Worm (Caenorhabditis elegans): ENCODE data around the gene K06B4.15.

K06B4.15 gene

DNA sequence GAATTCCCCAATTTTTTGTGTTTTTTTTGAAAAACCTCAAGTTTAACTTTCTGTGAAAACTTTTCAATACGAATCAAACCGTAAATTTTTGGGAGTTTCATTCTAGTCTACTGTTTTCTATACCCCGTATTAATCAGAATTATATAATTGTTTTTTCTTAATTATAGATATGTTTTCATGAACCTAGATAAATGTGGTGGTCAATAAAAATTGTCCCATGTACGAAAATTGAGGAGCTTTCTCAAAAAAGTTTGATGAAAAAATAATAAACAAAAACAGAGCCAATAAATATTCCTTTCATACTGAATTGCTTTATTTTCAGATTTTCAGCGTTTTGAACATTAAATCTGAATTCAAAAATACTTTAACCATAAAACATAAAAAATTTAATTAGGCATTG, 40.2 kb downstream of the K06B4.15 start, which contains the start of gene Y6E2A.1:
Y6E2A.1 (minus strand) TSS at position 101 of the 400 bp plus-strand sequence.
- TF ChIP-seq pax-3 (tag; optimal IDR thresholded peaks at IDR 0.05): no peak
- TF ChIP-seq lsy-2 (tag; optimal IDR thresholded peaks at IDR 0.05): no peak
- TF ChIP-seq unc-86 (tag; optimal IDR thresholded peaks at IDR 0.05): no peak
- TF ChIP-seq sptf-1 (tag; optimal IDR thresholded peaks at IDR 0.05): no peak
- no peak for TF ChIP-seq C04F5.9 (tag; optimal IDR thresholded peaks at IDR 0.05)
- no peak for TF ChIP-seq snu-23 (GFP tag; optimal IDR thresholded peaks at IDR 0.05)
- TF ChIP-seq ztf-4 (tag; optimal IDR thresholded peaks at IDR 0.05): no peak

DNA sequence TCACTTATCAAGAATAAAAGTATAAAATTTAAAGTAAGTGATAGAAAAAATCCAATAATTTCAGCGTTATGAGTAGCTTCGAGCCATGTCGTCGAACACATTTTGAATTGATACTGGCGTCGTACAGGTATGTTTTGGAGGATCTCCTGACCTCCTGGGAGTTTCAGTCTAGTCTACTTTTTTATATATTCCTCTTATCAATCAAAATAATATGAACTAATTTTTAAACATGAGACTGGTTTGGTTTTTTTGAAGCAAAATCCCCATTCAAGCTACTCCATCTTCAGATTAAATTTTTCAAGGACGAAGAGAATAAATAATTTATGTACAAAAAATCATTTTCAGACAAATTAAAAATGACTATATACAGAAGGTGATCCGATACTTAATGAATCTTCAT, 41.7 kb downstream of the K06B4.15 start, which contains the start of gene str-101:
str-101 (minus strand) TSS at position 101 of the 400 bp plus-strand sequence.
- TF ChIP-seq pqm-1 (tag; optimal IDR thresholded peaks at IDR 0.05) (no peak), Y116A8C.19 (tag; optimal IDR thresholded peaks at IDR 0.05; ENCODE audit: borderline replicate concordance) (no peak), lir-3 (tag; optimal IDR thresholded peaks at IDR 0.05; ENCODE audit: poor library complexity) (no peak), ceh-8 (GFP tag; optimal IDR thresholded peaks at IDR 0.05) (no peak), ces-1 (GFP tag; optimal IDR thresholded peaks at IDR 0.05) (no peak), lin-15B (tag; optimal IDR thresholded peaks at IDR 0.05) (no peak), C16A3.4 (tag; optimal IDR thresholded peaks at IDR 0.05) (no peak), alr-1 (tag; optimal IDR thresholded peaks at IDR 0.05; ENCODE audit: borderline replicate concordance) (no peak)

DNA sequence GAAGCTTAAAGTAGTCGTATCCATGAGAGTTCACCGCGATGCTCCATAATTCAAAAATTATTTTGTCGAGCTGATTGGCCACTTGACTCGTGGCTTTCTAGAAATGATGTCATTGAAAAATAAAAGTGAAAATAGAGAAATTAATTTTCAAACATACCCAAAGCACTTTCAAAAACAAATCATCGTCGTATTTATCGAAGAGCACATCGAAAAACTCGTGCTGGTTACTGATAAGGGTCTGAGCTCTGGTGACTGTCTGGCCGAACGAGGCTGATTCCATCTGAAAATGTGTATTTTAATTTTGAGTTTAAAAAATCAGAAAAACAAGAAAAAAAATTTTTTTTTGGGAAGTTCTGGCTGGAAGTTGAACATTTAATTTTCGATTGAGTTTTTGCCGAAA, 42.1 kb downstream of the K06B4.15 start:
- TF ChIP-seq elt-2 (tag; optimal IDR thresholded peaks at IDR 0.05) (peak; percentile 50), unc-130 (tag; optimal IDR thresholded peaks at IDR 0.05) (no peak)

DNA sequence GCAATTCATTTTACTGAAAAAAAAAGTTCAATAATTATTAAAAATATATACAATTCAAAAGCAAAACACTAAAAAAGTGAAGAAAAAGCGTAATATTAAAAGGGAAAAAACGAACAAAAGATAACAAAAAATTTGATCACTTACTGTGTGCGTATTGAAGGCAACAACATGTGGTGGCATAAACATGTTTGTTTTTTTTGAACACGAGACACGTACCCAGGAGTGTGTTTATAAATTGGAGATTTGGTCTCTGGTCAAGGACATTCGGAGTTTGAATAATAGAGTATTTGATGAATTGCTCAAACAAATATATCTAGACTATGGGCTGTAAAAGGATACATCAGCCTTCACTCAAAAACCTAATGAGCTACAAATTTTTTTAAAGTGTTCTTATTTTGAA, 45.4 kb downstream of the K06B4.15 start:
- no peak for TF ChIP-seq lin-15B (tag; optimal IDR thresholded peaks at IDR 0.05)
- TF ChIP-seq nhr-19 (GFP tag; conservative IDR thresholded peaks at IDR 0.05): no peak
- TF ChIP-seq unc-30 (tag; optimal IDR thresholded peaks at IDR 0.05): no peak
- no peak for TF ChIP-seq elt-2 (tag; optimal IDR thresholded peaks at IDR 0.05)
- no peak for TF ChIP-seq nhr-76 (tag; optimal IDR thresholded peaks at IDR 0.05)

DNA sequence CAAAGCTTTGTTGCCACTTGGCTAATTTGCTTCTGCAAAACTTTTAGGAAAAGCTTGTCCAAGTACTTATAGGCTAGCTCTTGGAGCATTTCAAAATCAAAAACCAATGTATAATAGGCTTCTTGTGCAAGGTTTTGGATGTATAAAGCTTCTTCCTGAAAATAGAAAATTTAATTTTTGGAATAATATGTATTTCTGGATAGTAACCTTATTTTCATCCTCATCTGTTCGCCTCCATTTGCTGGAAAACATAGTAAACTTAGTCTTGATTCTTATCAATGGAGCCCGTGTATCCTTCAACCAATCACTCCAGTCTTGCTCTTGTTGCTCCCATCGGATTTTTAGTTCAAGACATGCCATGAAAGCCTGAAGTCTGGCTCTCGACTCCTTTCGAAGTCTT, 46.4 kb downstream of the K06B4.15 start, which contains the start of gene Y6E2A.4:
Y6E2A.4 (minus strand) TSS at position 101 of the 400 bp plus-strand sequence.
- TF ChIP-seq unc-86 (tag; optimal IDR thresholded peaks at IDR 0.05): no peak

DNA sequence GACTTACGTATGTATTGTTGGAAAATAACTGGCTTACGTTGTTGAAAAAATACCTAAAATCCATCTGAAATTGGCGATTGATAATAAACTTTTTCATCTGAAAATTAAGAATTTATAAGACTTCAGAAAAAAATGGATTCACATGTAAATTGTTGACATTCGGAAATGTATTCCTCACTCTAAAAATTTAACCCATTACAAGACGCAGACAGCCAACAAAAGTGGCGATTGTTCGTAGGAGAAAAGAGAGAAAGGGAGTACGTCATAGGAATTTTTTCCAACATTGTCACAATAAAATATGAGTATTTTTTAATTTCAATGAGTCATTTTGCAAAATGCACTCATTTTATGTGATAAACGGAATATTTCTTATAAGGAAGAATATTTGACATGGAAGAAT, 48.3 kb downstream of the K06B4.15 start, which contains the start of gene Y6E2A.5:
Y6E2A.5 (minus strand) TSS at position 101 of the 400 bp plus-strand sequence.
- TF ChIP-seq vab-15 (tag; optimal IDR thresholded peaks at IDR 0.05) (no peak), ets-5 (GFP tag; IDR thresholded peaks at IDR 0.05) (no peak), fkh-10 (GFP tag; optimal IDR thresholded peaks at IDR 0.05) (no peak), snpc-4 (tag; optimal IDR thresholded peaks at IDR 0.05) (no peak), pag-3 (tag; optimal IDR thresholded peaks at IDR 0.05; ENCODE audit: borderline replicate concordance, insufficient read depth) (no peak), hpl-2 (GFP tag; optimal IDR thresholded peaks at IDR 0.05) (no peak), fkh-4 (tag; optimal IDR thresholded peaks at IDR 0.05; ENCODE audit: borderline replicate concordance) (no peak), F16B12.6 (tag; optimal IDR thresholded peaks at IDR 0.05) (no peak), efl-1 (optimal IDR thresholded peaks at IDR 0.05) (no peak), efl-1 (GFP tag; optimal IDR thresholded peaks at IDR 0.05 in 1 of 2) (no peak), ces-1 (GFP tag; optimal IDR thresholded peaks at IDR 0.05) (no peak), elt-3 (tag; optimal IDR thresholded peaks at IDR 0.05) (no peak)

DNA sequence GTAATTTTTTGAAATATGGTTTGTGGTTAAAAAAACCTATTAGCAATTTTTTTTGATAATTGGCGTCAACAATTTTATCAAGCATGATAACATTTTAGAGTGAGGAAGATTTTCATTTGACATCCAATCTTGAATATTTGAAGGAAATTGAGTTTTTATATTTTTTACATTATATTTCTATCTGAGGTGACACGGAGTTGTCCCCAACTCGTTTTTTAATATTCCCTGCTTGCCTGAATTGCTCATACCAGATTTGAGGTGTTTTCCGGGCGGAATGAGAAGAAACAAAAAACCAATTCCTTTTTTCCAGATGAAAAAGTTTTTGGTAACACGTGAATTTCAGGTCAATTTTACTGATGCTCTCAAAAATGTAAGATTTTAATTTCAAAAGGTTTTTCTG, 49.3 kb downstream of the K06B4.15 start, which contains the start of gene Y6E2A.7:
Y6E2A.7 (plus strand) TSS at position 301 of the 400 bp plus-strand sequence.
- TF ChIP-seq hlh-17 (GFP tag; optimal IDR thresholded peaks at IDR 0.05; ENCODE audit: borderline replicate concordance): no peak
- no peak for TF ChIP-seq fkh-8 (tag; optimal IDR thresholded peaks at IDR 0.05)
- no peak for TF ChIP-seq nhr-19 (GFP tag; conservative IDR thresholded peaks at IDR 0.05)
- TF ChIP-seq pqm-1 (tag; optimal IDR thresholded peaks at IDR 0.05): no peak
- no peak for TF ChIP-seq lin-13 (GFP tag; optimal IDR thresholded peaks at IDR 0.05)
- no peak for TF ChIP-seq vab-15 (tag; optimal IDR thresholded peaks at IDR 0.05)
- TF ChIP-seq alr-1 (tag; optimal IDR thresholded peaks at IDR 0.05; ENCODE audit: borderline replicate concordance): no peak
- TF ChIP-seq nhr-20 (tag; optimal IDR thresholded peaks at IDR 0.05): no peak
- no peak for TF ChIP-seq mdl-1 (tag; optimal IDR thresholded peaks at IDR 0.05)
- TF ChIP-seq irx-1 (tag; optimal IDR thresholded peaks at IDR 0.05): no peak
- TF ChIP-seq dpl-1 (GFP tag; optimal IDR thresholded peaks at IDR 0.05): no peak
- TF ChIP-seq pax-3 (tag; optimal IDR thresholded peaks at IDR 0.05): no peak
- TF ChIP-seq ceh-63 (GFP tag; optimal IDR thresholded peaks at IDR 0.05): no peak
- no peak for TF ChIP-seq fkh-10 (GFP tag; optimal IDR thresholded peaks at IDR 0.05)
- no peak for TF ChIP-seq nhr-47 (tag; optimal IDR thresholded peaks at IDR 0.05)
- TF ChIP-seq skn-1 (tag; optimal IDR thresholded peaks at IDR 0.05): no peak
- no peak for TF ChIP-seq elt-3 (tag; optimal IDR thresholded peaks at IDR 0.05)
